Worm (Caenorhabditis elegans): ENCODE measurements around the gene C32D5.8.

DNA sequence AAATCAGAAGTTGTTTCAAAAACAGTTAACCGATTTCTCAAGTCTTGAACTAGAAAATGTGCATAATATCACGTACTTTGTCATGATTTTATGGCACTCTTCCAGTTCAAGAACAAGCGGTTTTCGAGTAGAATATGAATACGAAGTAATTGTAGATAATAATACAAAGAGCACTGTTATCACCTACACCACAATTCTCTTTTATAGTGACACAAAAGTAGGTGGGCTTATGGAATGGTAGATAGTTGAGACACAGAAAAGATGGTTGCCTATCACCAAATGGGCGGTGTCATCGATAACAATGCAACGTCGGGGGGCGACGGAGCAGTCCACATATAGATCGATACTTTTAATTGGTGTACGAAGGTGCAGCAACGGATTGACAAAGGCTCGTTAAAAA, 17.1 kb downstream of the C32D5.8 start:
- TF ChIP-seq flt-1 (GFP tag; IDR thresholded peaks at IDR 0.05) (no peak), cog-1 (tag; optimal IDR thresholded peaks at IDR 0.05) (no peak), klf-2 (GFP tag; conservative IDR thresholded peaks at IDR 0.05) (no peak)
